Worm (Caenorhabditis elegans): Measurements from ENCODE around the gene xtr-2.
A peak's percentile ranks its signal among the peaks of the same experiment; 100 is the strongest.

Gene xtr-2

ce11 chrX:12326424-12326823 lies 11.1 kb downstream of the xtr-2 start, which contains the start of gene srd-41:
Gene srd-41 (plus strand): TSS chrX:12326724.
- TF ChIP-seq xbp-1 (tag; optimal IDR thresholded peaks at IDR 0.05) (no peak), egl-13 (tag; optimal IDR thresholded peaks at IDR 0.05) (no peak), lin-13 (GFP tag; optimal IDR thresholded peaks at IDR 0.05) (no peak), efl-3 (GFP tag; optimal IDR thresholded peaks at IDR 0.05) (no peak), swsn-7 (tag; optimal IDR thresholded peaks at IDR 0.05) (no peak), egl-27 (tag; optimal IDR thresholded peaks at IDR 0.05) (no peak), elt-3 (tag; optimal IDR thresholded peaks at IDR 0.05) (no peak), mab-9 (GFP tag; IDR thresholded peaks at IDR 0.05) (no peak), nhr-237 (tag; optimal IDR thresholded peaks at IDR 0.05) (no peak), unc-62 (GFP tag; optimal IDR thresholded peaks at IDR 0.05) (no peak), tlp-1 (tag; optimal IDR thresholded peaks at IDR 0.05) (no peak), pag-3 (tag; optimal IDR thresholded peaks at IDR 0.05; ENCODE audit: borderline replicate concordance, insufficient read depth) (no peak), aly-2 (tag; optimal IDR thresholded peaks at IDR 0.05) (no peak), nhr-19 (GFP tag; conservative IDR thresholded peaks at IDR 0.05) (no peak)

ce11 chrX:12328676-12329075 lies 13.3 kb downstream of the xtr-2 start, which contains the start of gene srd-45:
Gene srd-45 (plus strand): TSS chrX:12328976.
- TF ChIP-seq efl-1 (optimal IDR thresholded peaks at IDR 0.05) (no peak), efl-1 (GFP tag; optimal IDR thresholded peaks at IDR 0.05 in 1 of 2) (no peak), fkh-8 (tag; optimal IDR thresholded peaks at IDR 0.05) (no peak), ztf-11 (tag; optimal IDR thresholded peaks at IDR 0.05) (no peak), fos-1 (tag; optimal IDR thresholded peaks at IDR 0.05) (no peak), rnt-1 (tag; optimal IDR thresholded peaks at IDR 0.05) (no peak), lsy-2 (tag; optimal IDR thresholded peaks at IDR 0.05) (no peak), nhr-12 (tag; optimal IDR thresholded peaks at IDR 0.05) (no peak), pqm-1 (tag; optimal IDR thresholded peaks at IDR 0.05) (no peak), snu-23 (GFP tag; optimal IDR thresholded peaks at IDR 0.05) (no peak), unc-130 (tag; optimal IDR thresholded peaks at IDR 0.05) (no peak), nhr-84 (tag; optimal IDR thresholded peaks at IDR 0.05) (no peak), irx-1 (tag; optimal IDR thresholded peaks at IDR 0.05) (no peak), lir-3 (tag; optimal IDR thresholded peaks at IDR 0.05; ENCODE audit: poor library complexity) (no peak)

- TF ChIP-seq nhr-71 (tag; optimal IDR thresholded peaks at IDR 0.05) (peak; percentile 18), unc-86 (tag; optimal IDR thresholded peaks at IDR 0.05) (no peak)
Measured at ce11 chrX:12331795-12332194, 16.4 kb downstream of the xtr-2 start, which contains the start of gene srd-46. Gene srd-46 (plus strand): TSS chrX:12332095.

- TF ChIP-seq dsc-1 (tag; optimal IDR thresholded peaks at IDR 0.05) (no peak), sptf-1 (tag; optimal IDR thresholded peaks at IDR 0.05) (no peak), nhr-237 (tag; optimal IDR thresholded peaks at IDR 0.05) (no peak), efl-1 (optimal IDR thresholded peaks at IDR 0.05) (no peak), efl-1 (GFP tag; optimal IDR thresholded peaks at IDR 0.05 in 1 of 2) (peak in 1 of 2 experiments; percentile 70), F16B12.6 (tag; optimal IDR thresholded peaks at IDR 0.05) (no peak), efl-3 (GFP tag; optimal IDR thresholded peaks at IDR 0.05) (no peak)
Measured at ce11 chrX:12333479-12333878, 18.1 kb downstream of the xtr-2 start, which contains the start of gene srd-47. Gene srd-47 (plus strand): TSS chrX:12333642.

ce11 chrX:12335808-12336207 lies 20.4 kb downstream of the xtr-2 start, which contains the start of gene srd-48:
Gene srd-48 (plus strand): TSS chrX:12336108.
- TF ChIP-seq nhr-11 (tag; optimal IDR thresholded peaks at IDR 0.05) (no peak), pqm-1 (tag; optimal IDR thresholded peaks at IDR 0.05) (no peak), aly-2 (tag; optimal IDR thresholded peaks at IDR 0.05) (no peak), snu-23 (GFP tag; optimal IDR thresholded peaks at IDR 0.05) (no peak), lin-13 (GFP tag; optimal IDR thresholded peaks at IDR 0.05) (no peak), nhr-20 (tag; optimal IDR thresholded peaks at IDR 0.05) (no peak), ztf-4 (tag; optimal IDR thresholded peaks at IDR 0.05) (no peak), lin-39 (tag; optimal IDR thresholded peaks at IDR 0.05) (no peak)

Data from whole organism, L1 larva.